Worm (Caenorhabditis elegans) whole organism, midembryonic: ENCODE measurements around the gene F39F10.4.

Source experiments
- flt-1 ChIP-seq: fragments of 200-800 bp; sonication (Bioruptor generic); IDR thresholded peaks from 2 replicates; pipeline ENCODE4 v1.3.6; 2022; ENCODE audit warnings: missing genetic modification characterization, missing compliant biosample characterization
- klf-2 ChIP-seq: fragments of 200-800 bp; sonication (Bioruptor generic); conservative IDR thresholded peaks from 2 replicates; pipeline ENCODE4 v1.3.6; 2022; ENCODE audit warnings: missing genetic modification reagents, missing genetic modification characterization, missing compliant biosample characterization
- ref-1 ChIP-seq: fragments of 200-800 bp; sonication (Bioruptor generic); conservative IDR thresholded peaks from 2 replicates; pipeline ENCODE4 v1.3.6; 2022; ENCODE audit warnings: missing genetic modification reagents, missing genetic modification characterization, missing compliant biosample characterization
- ztf-23 ChIP-seq: fragments of 200-800 bp; sonication (Bioruptor generic); IDR thresholded peaks from 2 replicates; pipeline ENCODE4 v1.3.6; 2022; ENCODE audit warnings: missing genetic modification reagents, missing genetic modification characterization, missing compliant biosample characterization

- TF ChIP-seq ref-1 (GFP tag; lab: Robert Waterston, UW), result no peak
- no peak for TF ChIP-seq ztf-23
- no peak for TF ChIP-seq flt-1 (GFP tag; lab: Robert Waterston, UW)
- no peak for TF ChIP-seq klf-2
These were observed 15.9 kb upstream of the F39F10.4 start for ce11 chrX:16919468-16919867.
